Worm (Caenorhabditis elegans) whole organism, midembryonic: Measurements from ENCODE around the gene T04F8.7.

Experiments
- T22C8.4 ChIP-seq: fragments of 200-800 bp; sonication (Bioruptor generic); IDR thresholded peaks from 2 replicates; pipeline ENCODE4 v1.3.6; 2022; ENCODE audit warnings: missing genetic modification characterization, missing compliant biosample characterization
- cog-1 ChIP-seq: sonication (generic microtip); optimal IDR thresholded peaks from 2 replicates; lab custom pipeline; 2016; ENCODE audit warnings: missing genetic modification characterization, missing compliant biosample characterization
- flt-1 ChIP-seq: fragments of 200-800 bp; sonication (Bioruptor generic); IDR thresholded peaks from 2 replicates; pipeline ENCODE4 v1.3.6; 2022; ENCODE audit warnings: missing genetic modification characterization, missing compliant biosample characterization
- klf-2 ChIP-seq: fragments of 200-800 bp; sonication (Bioruptor generic); conservative IDR thresholded peaks from 2 replicates; pipeline ENCODE4 v1.3.6; 2022; ENCODE audit warnings: missing genetic modification reagents, missing genetic modification characterization, missing compliant biosample characterization
- med-1 ChIP-seq: sonication (generic microtip); optimal IDR thresholded peaks from 2 replicates; lab custom pipeline; 2017; ENCODE audit warnings: missing genetic modification characterization, mild to moderate bottlenecking, missing compliant biosample characterization, antibody characterized with exemption, missing genetic modification reagents; ENCODE audit not compliant: insufficient read depth
- ztf-23 ChIP-seq: fragments of 200-800 bp; sonication (Bioruptor generic); IDR thresholded peaks from 2 replicates; pipeline ENCODE4 v1.3.6; 2022; ENCODE audit warnings: missing genetic modification reagents, missing genetic modification characterization, missing compliant biosample characterization

ce11 chrX:11684261-11684660 is 3.5 kb upstream of the T04F8.7 start, which contains the start of gene hnd-1:
- TF ChIP-seq T22C8.4 (GFP tag; lab: Robert Waterston, UW) (no peak), flt-1 (no peak), med-1 (GFP tag; lab: Kevin White, UChicago) (no peak), klf-2 (GFP tag; lab: Robert Waterston, UW) (no peak), cog-1 (tag; lab: Kevin White, UChicago) (no peak), ztf-23 (GFP tag; lab: Robert Waterston, UW) (no peak)
